Worm (Caenorhabditis elegans) whole organism, L1 larva: ENCODE results near the gene snx-13.

Source experiments
- ama-1 ChIP-seq: fragments of 150-350 bp; optimal IDR thresholded peaks from 2 replicates; lab custom pipeline; 2014
- lin-13 ChIP-seq: fragments of 150-350 bp; optimal IDR thresholded peaks from 2 replicates; lab custom pipeline; 2014; ENCODE audit warnings: missing biosample characterization, missing genetic modification reagents, missing genetic modification characterization
- lin-15B ChIP-seq: fragments of 150-350 bp; sonication (generic microtip); optimal IDR thresholded peaks from 3 replicates; lab custom pipeline; 2014; ENCODE audit warnings: missing biosample characterization, missing genetic modification characterization
- nhr-237 ChIP-seq: fragments of 150-350 bp; optimal IDR thresholded peaks from 2 replicates; lab custom pipeline; 2014; ENCODE audit warnings: missing biosample characterization, missing genetic modification characterization

DNA sequence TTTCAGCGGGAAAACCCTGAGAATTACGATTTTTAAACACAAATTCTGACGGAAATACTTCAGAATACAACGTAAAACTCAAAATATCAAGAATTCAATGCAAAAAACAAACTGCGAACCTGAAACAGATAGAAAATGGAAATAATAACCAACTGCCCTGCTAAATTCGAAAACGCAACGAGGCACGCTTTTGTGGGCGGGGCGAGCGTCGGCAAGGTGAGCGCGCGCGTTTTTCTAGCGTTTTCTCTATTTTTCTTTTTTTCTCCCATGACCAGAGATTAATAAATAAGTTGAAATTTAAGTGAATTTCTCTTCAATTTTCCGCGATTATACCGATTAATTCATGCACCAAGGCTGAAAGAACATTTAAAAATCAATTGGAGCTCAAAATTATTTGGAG is 31.3 kb upstream of the snx-13 start, which contains the start of gene uaf-2:
- TF ChIP-seq lin-13 (no peak), nhr-237 (no peak), lin-15B (peak; percentile 7), ama-1 (lab: Kevin White, UChicago) (no peak)
